Fruit fly (Drosophila melanogaster): ENCODE data around the gene slam.

Gene slam

DNA sequence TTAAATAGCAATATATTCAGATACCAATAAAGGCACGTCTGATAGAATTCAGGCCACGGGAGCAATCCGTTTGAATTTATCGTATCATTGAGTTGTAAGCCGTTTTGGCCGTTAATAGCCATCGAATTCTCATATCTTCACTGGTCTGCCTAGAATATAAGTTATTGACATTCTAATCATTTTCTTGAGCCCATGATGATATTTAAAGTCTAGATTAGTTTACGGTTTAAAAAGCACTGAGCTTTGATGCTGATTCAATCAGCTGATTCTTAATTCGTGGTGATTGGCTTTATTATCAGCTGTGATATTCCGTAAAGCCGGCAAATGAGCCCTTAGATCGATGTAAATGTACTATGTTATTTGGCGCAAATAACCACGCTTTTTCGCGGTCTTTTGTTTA, at the start of gene slam:
Gene slam, plus strand, starts transcription at position 301 of the 400 bp plus-strand sequence.
- no peak for TF ChIP-seq CG14711 (tag; optimal IDR thresholded peaks at IDR 0.05)

DNA sequence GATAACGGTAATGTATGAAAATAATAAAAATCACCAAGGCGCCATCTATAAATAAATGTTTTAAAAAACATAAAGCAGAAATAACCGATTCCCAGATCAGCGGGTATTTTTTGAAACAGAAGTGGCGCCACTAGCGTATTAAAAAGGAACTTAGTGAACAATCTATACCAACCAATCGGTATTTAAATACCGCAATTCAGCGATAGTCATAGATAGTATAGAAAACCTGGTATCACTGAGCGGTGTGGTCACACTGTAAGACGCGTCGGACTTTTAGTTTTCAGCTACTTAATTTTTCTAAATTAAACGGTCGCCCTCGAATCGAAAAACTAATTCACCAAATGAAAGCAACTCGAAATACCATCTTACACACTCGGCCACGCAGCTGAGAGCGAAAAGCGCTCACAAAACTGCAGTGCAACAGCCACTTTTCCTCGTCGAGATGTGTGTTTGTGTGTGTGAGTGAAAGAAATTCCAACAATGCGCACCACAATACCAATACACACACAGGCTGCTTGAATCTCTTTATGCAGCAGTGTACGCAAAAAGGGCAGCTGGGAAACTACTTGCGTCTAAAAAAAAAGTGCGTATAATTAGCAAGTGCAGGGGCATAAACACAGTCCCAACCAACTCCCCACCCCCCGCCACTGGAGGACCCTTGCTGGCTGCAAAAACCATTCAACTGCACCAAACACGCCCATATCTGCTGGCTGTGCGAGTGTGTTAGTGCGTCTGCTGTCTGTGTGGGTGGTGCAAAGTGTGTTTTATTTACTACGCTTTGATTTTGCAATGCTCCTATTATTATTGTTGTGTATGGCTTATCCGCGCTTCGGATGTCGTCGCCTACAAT, 48.4 kb upstream of the slam start, which contains the start of gene PDZ-GEF:
Gene PDZ-GEF, plus strand, starts transcription at position 232 of the 850 bp plus-strand sequence.
- no peak for TF ChIP-seq CG11617 (GFP tag; optimal IDR thresholded peaks at IDR 0.05)
- no peak for TF ChIP-seq cic (GFP tag; optimal IDR thresholded peaks at IDR 0.05)
- TF ChIP-seq bab1 (GFP tag; optimal IDR thresholded peaks at IDR 0.05): no peak
- TF ChIP-seq CG14711 (tag; optimal IDR thresholded peaks at IDR 0.05): peak; percentile 28
- TF ChIP-seq Hr96 (GFP tag; optimal IDR thresholded peaks at IDR 0.05): no peak
- TF ChIP-seq CG33017 (tag; optimal IDR thresholded peaks at IDR 0.05): no peak
- TF ChIP-seq kay (GFP tag; ENCODE audit: borderline replicate concordance): no peak
- TF ChIP-seq cnc (optimal IDR thresholded peaks at IDR 0.05): no peak
- TF ChIP-seq Crg-1 (GFP tag; optimal IDR thresholded peaks at IDR 0.05): no peak
- no peak for TF ChIP-seq CG12768 (GFP tag; optimal IDR thresholded peaks at IDR 0.05)
- TF ChIP-seq Clk (GFP tag; optimal IDR thresholded peaks at IDR 0.05): no peak
- no peak for TF ChIP-seq CG7045 (GFP tag; optimal IDR thresholded peaks at IDR 0.05)
- no peak for TF ChIP-seq ovo (GFP tag; optimal IDR thresholded peaks at IDR 0.05)
- TF ChIP-seq pad (GFP tag; optimal IDR thresholded peaks at IDR 0.05): no peak
- TF ChIP-seq CG1620 (GFP tag; optimal IDR thresholded peaks at IDR 0.05): peak; percentile 54
- peak; percentile 34 for TF ChIP-seq CG7101 (tag; optimal IDR thresholded peaks at IDR 0.05)
- no peak for TF ChIP-seq Mnt (GFP tag; optimal IDR thresholded peaks at IDR 0.05)
- no peak for TF ChIP-seq tj (GFP tag; optimal IDR thresholded peaks at IDR 0.05)
- no peak for TF ChIP-seq toe (GFP tag; optimal IDR thresholded peaks at IDR 0.05)
- no peak for TF ChIP-seq CG5204 (GFP tag; optimal IDR thresholded peaks at IDR 0.05)

DNA sequence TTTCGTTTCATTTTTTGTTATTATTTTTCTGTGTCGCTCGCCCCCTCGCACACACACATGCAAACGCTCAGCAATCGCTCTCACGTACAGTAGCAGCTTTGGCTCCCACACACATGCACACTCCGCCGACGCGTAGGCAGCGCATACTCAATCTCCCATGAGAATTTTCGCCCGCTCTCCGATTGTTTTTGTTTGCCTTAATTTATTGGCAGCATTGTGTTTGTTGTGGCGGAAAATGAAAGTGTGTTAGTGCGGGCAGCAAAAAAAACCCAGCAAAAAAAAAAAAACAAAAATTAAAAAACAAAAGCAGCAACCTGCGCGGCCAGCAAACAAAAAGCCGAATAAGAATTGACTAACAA, 47.8 kb upstream of the slam start:
- peak; percentile 87 for TF ChIP-seq CG33017 (tag; optimal IDR thresholded peaks at IDR 0.05)
- peak; percentile 28 for TF ChIP-seq Crg-1 (GFP tag; optimal IDR thresholded peaks at IDR 0.05)
- TF ChIP-seq CG7101 (tag; optimal IDR thresholded peaks at IDR 0.05): peak; percentile 46
- peak; percentile 62 for TF ChIP-seq Mnt (GFP tag; optimal IDR thresholded peaks at IDR 0.05)
- peak; percentile 58 for TF ChIP-seq Hr96 (GFP tag; optimal IDR thresholded peaks at IDR 0.05)
- TF ChIP-seq cic (GFP tag; optimal IDR thresholded peaks at IDR 0.05): peak; percentile 93
- TF ChIP-seq CG12768 (GFP tag; optimal IDR thresholded peaks at IDR 0.05): peak; percentile 95
- peak; percentile 63 for TF ChIP-seq pad (GFP tag; optimal IDR thresholded peaks at IDR 0.05)
- TF ChIP-seq CG7045 (GFP tag; optimal IDR thresholded peaks at IDR 0.05): peak; percentile 86
- peak; percentile 65 for TF ChIP-seq tj (GFP tag; optimal IDR thresholded peaks at IDR 0.05)
- peak; percentile 64 for TF ChIP-seq CG5204 (GFP tag; optimal IDR thresholded peaks at IDR 0.05)
- TF ChIP-seq cnc (optimal IDR thresholded peaks at IDR 0.05): no peak
- TF ChIP-seq ovo (GFP tag; optimal IDR thresholded peaks at IDR 0.05): no peak
- peak; percentile 84 for TF ChIP-seq CG11617 (GFP tag; optimal IDR thresholded peaks at IDR 0.05)
- no peak for TF ChIP-seq CG14711 (tag; optimal IDR thresholded peaks at IDR 0.05)
- TF ChIP-seq kay (GFP tag; ENCODE audit: borderline replicate concordance): peak; percentile 99
- TF ChIP-seq toe (GFP tag; optimal IDR thresholded peaks at IDR 0.05): peak; percentile 70
- TF ChIP-seq CG1620 (GFP tag; optimal IDR thresholded peaks at IDR 0.05): no peak
- peak; percentile 81 for TF ChIP-seq Clk (GFP tag; optimal IDR thresholded peaks at IDR 0.05)
- TF ChIP-seq bab1 (GFP tag; optimal IDR thresholded peaks at IDR 0.05): peak; percentile 37

DNA sequence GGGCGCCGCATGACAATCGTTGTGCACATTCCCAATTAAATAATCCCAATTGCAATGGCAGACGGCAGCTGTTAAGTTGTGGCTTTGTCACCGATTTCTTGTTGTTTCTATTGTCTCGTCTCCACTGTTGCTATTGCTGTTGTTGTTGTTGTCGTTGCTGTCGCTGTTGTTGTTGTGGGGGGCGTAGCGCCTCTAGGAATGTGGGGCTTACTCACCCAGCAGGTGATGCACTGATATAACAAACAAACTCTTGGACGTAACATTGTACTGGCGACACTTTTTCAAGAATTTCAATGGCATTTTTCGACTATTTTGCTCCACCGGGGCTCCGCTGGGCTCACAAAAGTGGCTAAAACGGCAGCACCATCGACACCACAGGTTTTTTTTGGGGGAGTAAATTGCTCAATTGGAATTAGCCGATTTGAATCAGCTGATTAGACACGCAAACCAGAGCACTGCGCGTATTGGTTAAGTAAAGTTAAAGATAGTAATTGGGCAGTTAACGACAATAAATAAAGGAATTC, 34.3 kb upstream of the slam start:
- TF ChIP-seq ovo (GFP tag; optimal IDR thresholded peaks at IDR 0.05): no peak
- TF ChIP-seq Mnt (GFP tag; optimal IDR thresholded peaks at IDR 0.05): no peak
- no peak for TF ChIP-seq tj (GFP tag; optimal IDR thresholded peaks at IDR 0.05)
- TF ChIP-seq Crg-1 (GFP tag; optimal IDR thresholded peaks at IDR 0.05): no peak
- TF ChIP-seq CG33017 (tag; optimal IDR thresholded peaks at IDR 0.05): no peak
- no peak for TF ChIP-seq cic (GFP tag; optimal IDR thresholded peaks at IDR 0.05)
- no peak for TF ChIP-seq CG12768 (GFP tag; optimal IDR thresholded peaks at IDR 0.05)
- TF ChIP-seq bab1 (GFP tag; optimal IDR thresholded peaks at IDR 0.05): no peak
- TF ChIP-seq Clk (GFP tag; optimal IDR thresholded peaks at IDR 0.05): no peak
- no peak for TF ChIP-seq CG5204 (GFP tag; optimal IDR thresholded peaks at IDR 0.05)
- no peak for TF ChIP-seq kay (GFP tag; ENCODE audit: borderline replicate concordance)
- TF ChIP-seq CG1620 (GFP tag; optimal IDR thresholded peaks at IDR 0.05): no peak

DNA sequence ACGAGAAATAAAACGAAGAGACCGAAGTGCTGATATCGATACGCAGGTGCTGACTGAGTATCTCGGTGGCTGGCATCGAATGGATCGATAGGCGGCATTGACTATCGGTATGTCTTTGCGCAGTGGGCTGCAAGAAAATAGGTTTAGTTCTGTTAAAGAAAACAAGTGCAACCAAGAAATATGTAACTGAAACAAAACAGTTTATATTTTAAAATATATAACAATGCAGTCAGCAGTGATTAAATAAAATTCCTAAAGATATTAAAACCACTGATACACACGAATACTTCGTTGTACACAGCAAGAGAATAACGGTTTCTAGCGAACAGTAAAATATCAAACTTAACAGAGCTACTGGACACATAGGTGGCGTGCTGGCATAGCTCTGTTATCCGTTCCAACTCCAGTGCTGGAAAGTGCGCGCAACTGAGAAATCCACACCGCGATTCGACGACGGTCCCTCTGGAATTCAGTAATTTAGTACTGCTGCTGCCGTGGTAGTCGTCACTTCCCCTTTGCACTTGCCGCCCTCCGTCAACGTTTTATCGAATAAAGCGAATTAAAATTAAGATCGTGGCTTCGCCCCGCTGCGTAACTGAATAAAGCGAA, 33.7 kb upstream of the slam start, which contains the start of the genes Pez and Cpr:
Gene Pez, minus strand, starts transcription at position 305 of the 609 bp plus-strand sequence.
Gene Cpr, plus strand, starts transcription at position 470 of the 609 bp plus-strand sequence.
- peak; percentile 43 for TF ChIP-seq toe (GFP tag; optimal IDR thresholded peaks at IDR 0.05)
- TF ChIP-seq Hr96 (GFP tag; optimal IDR thresholded peaks at IDR 0.05): peak; percentile 34
- no peak for TF ChIP-seq tj (GFP tag; optimal IDR thresholded peaks at IDR 0.05)
- peak; percentile 35 for TF ChIP-seq CG14711 (tag; optimal IDR thresholded peaks at IDR 0.05)
- peak; percentile 58 for TF ChIP-seq CG7101 (tag; optimal IDR thresholded peaks at IDR 0.05)
- TF ChIP-seq pad (GFP tag; optimal IDR thresholded peaks at IDR 0.05): peak; percentile 69
- peak; percentile 33 for TF ChIP-seq Mnt (GFP tag; optimal IDR thresholded peaks at IDR 0.05)
- TF ChIP-seq kay (GFP tag; ENCODE audit: borderline replicate concordance): no peak
- peak; percentile 30 for TF ChIP-seq Crg-1 (GFP tag; optimal IDR thresholded peaks at IDR 0.05)
- TF ChIP-seq ovo (GFP tag; optimal IDR thresholded peaks at IDR 0.05): peak; percentile 80
- TF ChIP-seq cic (GFP tag; optimal IDR thresholded peaks at IDR 0.05): peak; percentile 2
- peak; percentile 52 for TF ChIP-seq CG5204 (GFP tag; optimal IDR thresholded peaks at IDR 0.05)
- TF ChIP-seq CG1620 (GFP tag; optimal IDR thresholded peaks at IDR 0.05): peak; percentile 68
- no peak for TF ChIP-seq Clk (GFP tag; optimal IDR thresholded peaks at IDR 0.05)
